Worm (Caenorhabditis elegans) whole organism, young adult: ENCODE measurements around the gene lgc-23.

Experiments used
- B0336.3 ChIP-seq: fragments of 200-800 bp; sonication (Bioruptor generic); IDR thresholded peaks from 2 replicates; pipeline ENCODE4 v1.3.6; 2022; ENCODE audit warnings: missing genetic modification characterization, missing compliant biosample characterization
- C06A6.2 ChIP-seq: fragments of 200-800 bp; sonication (Bioruptor generic); conservative IDR thresholded peaks from 2 replicates; pipeline ENCODE4 v1.3.6; 2022; ENCODE audit warnings: missing genetic modification characterization, missing compliant biosample characterization
- D2030.7 ChIP-seq: fragments of 200-800 bp; sonication (Bioruptor generic); IDR thresholded peaks from 2 replicates; pipeline ENCODE4 v1.3.6; 2022; ENCODE audit warnings: missing genetic modification reagents, missing genetic modification characterization, missing compliant biosample characterization
- F22D6.2 ChIP-seq: sonication (generic microtip); optimal IDR thresholded peaks from 2 replicates; lab custom pipeline; 2016; ENCODE audit warnings: mild to moderate bottlenecking, missing genetic modification characterization, missing compliant biosample characterization
- F52B5.7 ChIP-seq: sonication (generic microtip); optimal IDR thresholded peaks from 2 replicates; lab custom pipeline; 2016; ENCODE audit warnings: mild to moderate bottlenecking, missing genetic modification characterization, missing compliant biosample characterization
- F55B11.4 ChIP-seq: sonication (generic microtip); optimal IDR thresholded peaks from 2 replicates; lab custom pipeline; 2016; ENCODE audit warnings: missing compliant biosample characterization, missing genetic modification characterization, borderline replicate concordance; ENCODE audit not compliant: insufficient read depth
- T26A5.8 ChIP-seq: sonication (generic microtip); optimal IDR thresholded peaks from 2 replicates; lab custom pipeline; 2016; ENCODE audit warnings: missing genetic modification characterization, missing compliant biosample characterization
- Y53G8AR.9 ChIP-seq: fragments of 200-800 bp; sonication (Bioruptor generic); conservative IDR thresholded peaks from 2 replicates; pipeline ENCODE4 v1.3.6; 2022; ENCODE audit warnings: missing genetic modification reagents, missing genetic modification characterization, missing compliant biosample characterization
- Y67H2A.10 ChIP-seq: fragments of 200-800 bp; sonication (Bioruptor generic); conservative IDR thresholded peaks from 2 replicates; pipeline ENCODE4 v1.3.6; 2022; ENCODE audit warnings: missing genetic modification reagents, missing genetic modification characterization, missing compliant biosample characterization
- Y95B8A.8 ChIP-seq: fragments of 200-800 bp; sonication (Bioruptor generic); IDR thresholded peaks from 2 replicates; pipeline ENCODE4 v1.3.6; 2022; ENCODE audit warnings: missing genetic modification reagents, missing genetic modification characterization, missing compliant biosample characterization
- attf-6 ChIP-seq: fragments of 200-800 bp; sonication (Bioruptor generic); IDR thresholded peaks from 2 replicates; pipeline ENCODE4 v1.3.6; 2022; ENCODE audit warnings: missing genetic modification reagents, missing genetic modification characterization, missing compliant biosample characterization
- cebp-1 ChIP-seq, 2 experiments: fragments of 200-800 bp in 1 of 2; sonication (Bioruptor generic) in 1 of 2; sonication (generic microtip) in 1 of 2; IDR thresholded peaks in 1 of 2; optimal IDR thresholded peaks in 1 of 2; 2 replicates each; pipeline versions ENCODE4 v1.3.6 to Lab custom; 2017 to 2022; ENCODE audit warnings: missing compliant biosample characterization in 2 of 2, missing genetic modification characterization in 2 of 2, mild to moderate bottlenecking in 1 of 2, missing genetic modification reagents in 1 of 2, moderate library complexity in 1 of 2
- ceh-100 ChIP-seq: fragments of 200-800 bp; sonication (Bioruptor generic); IDR thresholded peaks from 2 replicates; pipeline ENCODE4 v1.3.6; 2022; ENCODE audit warnings: missing genetic modification reagents, missing genetic modification characterization, missing compliant biosample characterization
- die-1 ChIP-seq: sonication (generic microtip); optimal IDR thresholded peaks from 2 replicates; lab custom pipeline; 2016; ENCODE audit warnings: missing genotype, mild to moderate bottlenecking, missing genetic modification characterization, missing compliant biosample characterization
- egrh-3 ChIP-seq: fragments of 200-800 bp; sonication (Bioruptor generic); IDR thresholded peaks from 2 replicates; pipeline ENCODE4 v1.3.6; 2022; ENCODE audit warnings: missing genetic modification reagents, missing genetic modification characterization, missing compliant biosample characterization
- hlh-26 ChIP-seq: fragments of 200-800 bp; sonication (Bioruptor generic); conservative IDR thresholded peaks from 2 replicates; pipeline ENCODE4 v1.3.6; 2022; ENCODE audit warnings: missing genetic modification reagents, missing genetic modification characterization, missing compliant biosample characterization
- hmg-1.2 ChIP-seq: fragments of 200-800 bp; sonication (Bioruptor generic); IDR thresholded peaks from 2 replicates; pipeline ENCODE4 v1.3.6; 2022; ENCODE audit warnings: missing genetic modification reagents, missing genetic modification characterization, missing compliant biosample characterization
- hmg-20 ChIP-seq: fragments of 200-800 bp; sonication (Bioruptor generic); IDR thresholded peaks from 2 replicates; pipeline ENCODE4 v1.3.6; 2022; ENCODE audit warnings: missing genetic modification reagents, missing genetic modification characterization, missing compliant biosample characterization
- lag-1 ChIP-seq: fragments of 200-800 bp; sonication (Bioruptor generic); IDR thresholded peaks from 2 replicates; pipeline ENCODE4 v1.3.6; 2022; ENCODE audit warnings: missing genetic modification reagents, missing genetic modification characterization, missing compliant biosample characterization
- let-526 ChIP-seq: fragments of 200-800 bp; sonication (Bioruptor generic); IDR thresholded peaks from 2 replicates; pipeline ENCODE4 v1.3.6; 2022; ENCODE audit warnings: missing genetic modification reagents, missing genetic modification characterization, missing compliant biosample characterization
- lin-35 ChIP-seq, 3 experiments: fragments of 150-350 bp in 2 of 3; sonication (generic microtip) in 1 of 3; optimal IDR thresholded peaks; 2 replicates each; lab custom pipeline; 2014 to 2018; ENCODE audit warnings: missing biosample characterization in 3 of 3, missing genetic modification characterization in 3 of 3, missing genetic modification reagents in 3 of 3
- lin-40 ChIP-seq: sonication (generic microtip); optimal IDR thresholded peaks from 2 replicates; lab custom pipeline; 2016; ENCODE audit warnings: missing genetic modification characterization, mild to moderate bottlenecking, missing compliant biosample characterization, missing genotype, missing genetic modification reagents
- lin-54 ChIP-seq: fragments of 200-800 bp; sonication (Bioruptor generic); optimal IDR thresholded peaks from 2 replicates; lab custom pipeline; 2018; ENCODE audit warnings: mild to moderate bottlenecking, missing genetic modification characterization, missing compliant biosample characterization
- lsl-1 ChIP-seq: fragments of 200-800 bp; sonication (Bioruptor generic); optimal IDR thresholded peaks from 2 replicates; lab custom pipeline; 2018; ENCODE audit warnings: mild to moderate bottlenecking, missing genetic modification characterization, moderate library complexity, missing compliant biosample characterization
- madf-10 ChIP-seq: sonication (generic microtip); optimal IDR thresholded peaks from 2 replicates; lab custom pipeline; 2016; ENCODE audit warnings: mild to moderate bottlenecking, missing genetic modification characterization, missing compliant biosample characterization
- madf-8 ChIP-seq: fragments of 200-800 bp; sonication (Bioruptor generic); conservative IDR thresholded peaks from 2 replicates; pipeline ENCODE4 v1.3.6; 2022; ENCODE audit warnings: missing genetic modification reagents, missing genetic modification characterization, missing compliant biosample characterization
- nhr-80 ChIP-seq: sonication (generic microtip); optimal IDR thresholded peaks from 2 replicates; lab custom pipeline; 2016; ENCODE audit warnings: missing genetic modification characterization, missing compliant biosample characterization
- nhr-90 ChIP-seq: sonication (generic microtip); optimal IDR thresholded peaks from 2 replicates; lab custom pipeline; 2016; ENCODE audit warnings: missing genotype, mild to moderate bottlenecking, missing genetic modification characterization, missing compliant biosample characterization
- pbrm-1 ChIP-seq: fragments of 200-800 bp; sonication (Bioruptor generic); IDR thresholded peaks from 2 replicates; pipeline ENCODE4 v1.3.6; 2022; ENCODE audit warnings: missing genetic modification reagents, missing genetic modification characterization, missing compliant biosample characterization
- rec-8 ChIP-seq, 2 experiments: sonication (generic microtip); optimal IDR thresholded peaks; 2 replicates each; lab custom pipeline; 2016; ENCODE audit warnings: mild to moderate bottlenecking in 2 of 2, missing genetic modification characterization in 2 of 2, missing genetic modification reagents in 2 of 2, missing genotype in 2 of 2, missing biosample characterization in 1 of 2, missing compliant biosample characterization in 1 of 2, moderate library complexity in 1 of 2
- rpc-1 ChIP-seq, 2 experiments: fragments of 150-350 bp in 1 of 2; sonication (generic microtip) in 1 of 2; optimal IDR thresholded peaks; 2 replicates each; lab custom pipeline; 2014 to 2018; ENCODE audit warnings: missing biosample characterization in 1 of 2, missing genetic modification characterization in 1 of 2, missing genetic modification reagents in 1 of 2, missing genotype in 1 of 2
- snpc-1.3 ChIP-seq: sonication (generic microtip); optimal IDR thresholded peaks from 2 replicates; lab custom pipeline; 2017; ENCODE audit warnings: missing genetic modification characterization, mild to moderate bottlenecking, missing compliant biosample characterization, antibody characterized with exemption, moderate library complexity, missing genotype, missing genetic modification reagents; ENCODE audit not compliant: insufficient read depth
- tbx-9 ChIP-seq: sonication (generic microtip); optimal IDR thresholded peaks from 2 replicates; lab custom pipeline; 2016; ENCODE audit warnings: borderline replicate concordance, missing genetic modification characterization, inconsistent platforms, missing compliant biosample characterization
- zfh-2 ChIP-seq: fragments of 200-800 bp; sonication (Bioruptor generic); conservative IDR thresholded peaks from 2 replicates; pipeline ENCODE4 v1.3.6; 2022; ENCODE audit warnings: missing genetic modification reagents, missing genetic modification characterization, missing compliant biosample characterization
- ztf-18 ChIP-seq: sonication (generic microtip); optimal IDR thresholded peaks from 2 replicates; lab custom pipeline; 2016; ENCODE audit warnings: missing genotype, mild to moderate bottlenecking, missing genetic modification characterization, missing compliant biosample characterization
- ztf-26 ChIP-seq: sonication (generic microtip); optimal IDR thresholded peaks from 2 replicates; lab custom pipeline; 2017; ENCODE audit warnings: missing genetic modification characterization, missing compliant biosample characterization
- ztf-3 ChIP-seq: fragments of 200-800 bp; sonication (Bioruptor generic); optimal IDR thresholded peaks from 2 replicates; lab custom pipeline; 2018; ENCODE audit warnings: mild to moderate bottlenecking, missing genetic modification characterization, missing compliant biosample characterization
- ztf-6 ChIP-seq: fragments of 200-800 bp; sonication (Bioruptor generic); IDR thresholded peaks from 2 replicates; pipeline ENCODE4 v1.3.6; 2022; ENCODE audit warnings: missing genetic modification reagents, missing genetic modification characterization, missing compliant biosample characterization

The lgc-23 gene

ce11 chrX:12093992-12094391 is 29.0 kb downstream of the lgc-23 start:
- TF ChIP-seq Y67H2A.10 (GFP tag; lab: Robert Waterston, UW) (no peak), cebp-1 (GFP tag; IDR thresholded peaks at IDR 0.05; lab: Robert Waterston, UW) (0 out of 2 replicates have a peak, but pooled peaks have one; percentile 45), cebp-1 (tag; optimal IDR thresholded peaks at IDR 0.05; lab: Kevin White, UChicago) (no peak), tbx-9 (tag; lab: Kevin White, UChicago) (no peak)

DNA sequence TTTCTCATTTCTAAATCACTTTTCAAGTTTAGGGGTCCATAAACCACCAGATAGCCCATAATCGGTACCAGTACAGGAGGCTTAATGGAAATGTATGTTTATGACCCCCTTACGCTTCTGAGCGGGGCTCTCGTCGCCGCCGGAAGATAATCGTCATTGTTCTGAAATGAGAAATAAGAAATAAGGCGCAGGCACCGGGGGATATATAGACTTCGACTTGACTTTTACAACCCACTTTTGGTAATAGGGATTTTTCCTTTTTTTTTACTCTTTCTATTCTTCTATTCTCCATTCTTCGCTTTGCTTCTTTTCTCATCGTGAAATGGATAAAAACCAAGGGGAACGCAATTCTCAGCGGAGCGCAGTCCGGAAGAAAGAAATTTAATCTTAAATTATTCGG is 30.2 kb downstream of the lgc-23 start:
- no peak for TF ChIP-seq F55B11.4
- TF ChIP-seq snpc-1.3 (tag; lab: Kevin White, UChicago) = no peak
- TF ChIP-seq nhr-80 (tag; lab: Kevin White, UChicago) = no peak
- no peak for TF ChIP-seq ceh-100
- no peak for TF ChIP-seq lin-40 (tag; lab: Kevin White, UChicago)
- TF ChIP-seq lag-1 (GFP tag; lab: Robert Waterston, UW) = no peak
- no peak for TF ChIP-seq madf-8 (GFP tag; lab: Robert Waterston, UW)
- no peak for TF ChIP-seq C06A6.2

- no peak for TF ChIP-seq ztf-6
- no peak for TF ChIP-seq Y95B8A.8 (GFP tag; lab: Robert Waterston, UW)
- TF ChIP-seq F52B5.7 (tag; lab: Kevin White, UChicago) = no peak
- TF ChIP-seq F22D6.2 (tag; lab: Kevin White, UChicago) = no peak
- no peak for TF ChIP-seq T26A5.8 (tag; lab: Kevin White, UChicago)
- TF ChIP-seq egrh-3 (GFP tag; lab: Robert Waterston, UW) = no peak
- TF ChIP-seq madf-10 (tag; lab: Kevin White, UChicago) = no peak
- TF ChIP-seq nhr-90 = no peak
- TF ChIP-seq pbrm-1 = no peak
- no peak for TF ChIP-seq Y53G8AR.9
These were observed 33.0 kb downstream of the lgc-23 start for ce11 chrX:12097995-12098394.

- TF ChIP-seq pbrm-1 (no peak), hlh-26 (GFP tag; lab: Robert Waterston, UW) (no peak), let-526 (no peak), lin-54 (GFP tag; lab: Kevin White, UChicago) (no peak), hmg-20 (GFP tag; lab: Robert Waterston, UW) (no peak)
These were observed 38.7 kb downstream of the lgc-23 start, which contains the start of gene W03G11.3 for ce11 chrX:12103712-12104111. Gene W03G11.3 (minus strand): TSS chrX:12103812.

DNA sequence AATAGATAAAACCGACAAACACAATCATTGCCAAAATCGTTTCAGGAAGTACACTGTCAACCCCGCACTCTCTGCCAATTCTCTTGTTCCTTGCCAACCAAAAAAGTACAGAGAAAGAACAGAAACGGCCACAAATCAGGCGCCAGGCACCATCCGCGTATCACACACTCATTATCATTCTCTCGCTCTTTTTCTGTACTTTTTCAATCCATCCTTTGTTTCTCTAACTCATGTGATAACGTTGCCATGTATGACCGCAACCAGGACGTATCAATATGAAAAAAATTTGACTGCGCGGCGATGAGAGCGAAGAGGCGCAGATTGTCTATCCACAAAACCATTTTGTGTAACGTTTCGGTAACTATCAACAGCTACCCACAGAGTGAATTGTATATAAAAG is 39.6 kb downstream of the lgc-23 start, which contains the start of gene col-181:
Gene col-181 (plus strand): TSS at position 301 of the 400 bp plus-strand sequence.
- TF ChIP-seq attf-6 (GFP tag; lab: Robert Waterston, UW) (no peak), F52B5.7 (tag; lab: Kevin White, UChicago) (no peak), lsl-1 (GFP tag; lab: Kevin White, UChicago) (no peak), die-1 (tag; lab: Kevin White, UChicago) (peak; percentile 8)

ce11 chrX:12105458-12105857 is 40.5 kb downstream of the lgc-23 start:
- TF ChIP-seq ztf-26 (tag; lab: Kevin White, UChicago) (peak; percentile 44), ztf-3 (GFP tag; lab: Kevin White, UChicago) (no peak), ztf-6 (no peak), lin-35 (GFP tag; optimal IDR thresholded peaks at IDR 0.05; lab: Kevin White, UChicago) (no peak), egrh-3 (GFP tag; lab: Robert Waterston, UW) (peak; percentile 79; the same call in 1 of the 2 replicates), rec-8 (tag; optimal IDR thresholded peaks at IDR 0.05; lab: Kevin White, UChicago) (no peak), zfh-2 (peak; percentile 87), D2030.7 (GFP tag; lab: Robert Waterston, UW) (no peak), hmg-1.2 (no peak), rpc-1 (optimal IDR thresholded peaks at IDR 0.05; lab: Kevin White, UChicago) (no peak), rpc-1 (tag; optimal IDR thresholded peaks at IDR 0.05; lab: Kevin White, UChicago) (no peak), B0336.3 (no peak), ztf-18 (no peak)
